Fruit fly (Drosophila melanogaster) whole organism, wandering third instar larva: ENCODE data around the gene CG31013.

ENCODE experiments used
- Abd-B ChIP-seq: fragments of >200 bp; optimal IDR thresholded peaks from 2 replicates; lab custom pipeline; 2017; ENCODE audit warnings: missing biosample characterization, missing genetic modification characterization
- CG9705 ChIP-seq: fragments of 200-800 bp; sonication (Bioruptor generic); optimal IDR thresholded peaks from 2 replicates; lab custom pipeline; 2018; ENCODE audit warnings: missing biosample characterization, mild to moderate bottlenecking, missing genetic modification characterization
- Dfd ChIP-seq: fragments of >200 bp; optimal IDR thresholded peaks from 2 replicates; lab custom pipeline; 2017; ENCODE audit warnings: missing biosample characterization, missing genetic modification characterization
- Dif ChIP-seq: fragments of 200-275, 200-300 bp; sonication (Bioruptor generic); optimal IDR thresholded peaks from 2 replicates; lab custom pipeline; 2018; ENCODE audit warnings: missing biosample characterization, missing genetic modification characterization; ENCODE audit not compliant: partially characterized antibody
- GATAd ChIP-seq: sonication (Bioruptor generic); optimal IDR thresholded peaks from 2 replicates; lab custom pipeline; 2016; ENCODE audit warnings: missing biosample characterization, missing genetic modification characterization
- HLH106 ChIP-seq: fragments of 200-800 bp; optimal IDR thresholded peaks from 3 replicates; lab custom pipeline; 2019; ENCODE audit warnings: missing biosample characterization, mild to moderate bottlenecking, missing genetic modification characterization, moderate library complexity
- Hnf4 ChIP-seq: fragments of 200-800 bp; sonication (Bioruptor generic); optimal IDR thresholded peaks from 2 replicates; lab custom pipeline; 2016; ENCODE audit warnings: missing biosample characterization, mild to moderate bottlenecking, missing genetic modification characterization
- Jra ChIP-seq: sonication (Bioruptor generic); optimal IDR thresholded peaks from 2 replicates; lab custom pipeline; 2016; ENCODE audit warnings: missing biosample characterization, missing genetic modification characterization
- Mio ChIP-seq: sonication (Bioruptor generic); optimal IDR thresholded peaks from 2 replicates; lab custom pipeline; 2016; ENCODE audit warnings: missing biosample characterization, missing genetic modification characterization
- Myc ChIP-seq: fragments of >200 bp; optimal IDR thresholded peaks from 2 replicates; lab custom pipeline; 2017
- N ChIP-seq: fragments of >200 bp; optimal IDR thresholded peaks from 2 replicates; lab custom pipeline; 2018; ENCODE audit warnings: missing biosample characterization, missing external identifiers, missing genetic modification characterization
- Rel ChIP-seq, 2 experiments: fragments of 200-800 bp; sonication (Bioruptor generic) in 1 of 2; optimal IDR thresholded peaks; 2 replicates in 1 of 2; 3 replicates in 1 of 2; lab custom pipeline; 2016 to 2019; ENCODE audit warnings: mild to moderate bottlenecking in 2 of 2, missing biosample characterization in 2 of 2, missing genetic modification characterization in 2 of 2, moderate library complexity in 1 of 2
- Sp1 ChIP-seq: fragments of 200-800 bp; sonication (Bioruptor generic); optimal IDR thresholded peaks from 3 replicates; lab custom pipeline; 2019; ENCODE audit warnings: missing biosample characterization, mild to moderate bottlenecking, missing genetic modification characterization, moderate library complexity
- br ChIP-seq: fragments of 200-800 bp; sonication (Bioruptor generic); optimal IDR thresholded peaks from 2 replicates; lab custom pipeline; 2016; ENCODE audit warnings: missing biosample characterization, missing genetic modification characterization
- brk ChIP-seq: fragments of 200-800 bp; sonication (Bioruptor generic); optimal IDR thresholded peaks from 2 replicates; lab custom pipeline; 2016; ENCODE audit warnings: missing biosample characterization, mild to moderate bottlenecking, missing genetic modification characterization
- foxo ChIP-seq, 2 experiments: fragments of 200-800 bp; sonication (Bioruptor generic); optimal IDR thresholded peaks; 2 replicates in 1 of 2; 3 replicates in 1 of 2; lab custom pipeline; 2016 to 2017; ENCODE audit warnings: missing biosample characterization in 2 of 2, missing genetic modification characterization in 2 of 2
- fru ChIP-seq: fragments of 200-800 bp; sonication (Bioruptor generic); optimal IDR thresholded peaks from 3 replicates; lab custom pipeline; 2016; ENCODE audit warnings: missing biosample characterization, mild to moderate bottlenecking, missing genetic modification characterization
- h ChIP-seq: fragments of 200-800 bp; sonication (Bioruptor generic); optimal IDR thresholded peaks from 3 replicates; lab custom pipeline; 2016; ENCODE audit warnings: missing biosample characterization, mild to moderate bottlenecking, missing genetic modification characterization
- lola ChIP-seq: fragments of >200 bp; optimal IDR thresholded peaks from 2 replicates; lab custom pipeline; 2017; ENCODE audit warnings: missing biosample characterization, missing genetic modification characterization
- psq ChIP-seq: fragments of 200-800 bp; sonication (Bioruptor generic); optimal IDR thresholded peaks from 3 replicates; lab custom pipeline; 2017; ENCODE audit warnings: missing biosample characterization, mild to moderate bottlenecking, missing genetic modification characterization, moderate library complexity
- rgr ChIP-seq: fragments of 200-800 bp; sonication (Bioruptor generic); optimal IDR thresholded peaks from 3 replicates; lab custom pipeline; 2016; ENCODE audit warnings: missing biosample characterization, mild to moderate bottlenecking, missing genetic modification characterization
- usp ChIP-seq: fragments of >200 bp; optimal IDR thresholded peaks from 2 replicates; lab custom pipeline; 2017; ENCODE audit warnings: missing biosample characterization, missing genetic modification characterization

CG31013 gene

DNA sequence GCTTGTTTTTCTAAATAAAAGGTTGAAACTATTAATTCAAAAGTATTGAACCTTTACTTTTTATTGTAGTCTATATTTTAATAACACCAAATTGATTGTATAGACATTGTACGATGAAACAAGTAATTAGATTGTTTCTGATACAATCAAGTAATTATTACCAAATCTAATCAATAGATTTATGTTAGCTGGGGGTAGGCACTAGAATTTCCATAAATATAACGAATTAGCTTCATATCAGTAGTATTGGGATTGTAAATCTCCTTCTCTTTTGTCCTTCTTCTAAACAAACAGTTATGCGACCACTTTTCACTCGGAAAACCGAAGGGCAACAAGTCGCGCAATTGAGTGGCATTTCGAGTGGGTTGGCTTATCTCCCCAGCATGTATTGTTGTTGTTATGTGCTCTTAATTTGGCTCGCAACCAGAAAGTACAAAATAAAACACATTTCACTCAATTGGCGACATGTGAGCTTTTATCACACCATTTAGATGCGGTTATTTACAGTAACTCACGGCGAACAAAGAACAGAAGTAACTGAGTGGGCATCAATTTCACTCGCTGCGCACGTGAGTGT lies 46.2 kb downstream of the CG31013 start:
- TF ChIP-seq rgr (GFP tag; lab: Kevin White, UChicago) (no peak), br (GFP tag; lab: Kevin White, UChicago) (no peak), foxo (GFP tag; optimal IDR thresholded peaks at IDR 0.05; lab: Kevin White, UChicago) (no peak), h (GFP tag; lab: Kevin White, UChicago) (no peak), Rel (GFP tag; optimal IDR thresholded peaks at IDR 0.05; lab: Kevin White, UChicago) (no peak), Rel (tag; optimal IDR thresholded peaks at IDR 0.05; lab: Kevin White, UChicago) (peak; percentile 26), GATAd (GFP tag; lab: Kevin White, UChicago) (no peak), Hnf4 (GFP tag; lab: Kevin White, UChicago) (no peak)

DNA sequence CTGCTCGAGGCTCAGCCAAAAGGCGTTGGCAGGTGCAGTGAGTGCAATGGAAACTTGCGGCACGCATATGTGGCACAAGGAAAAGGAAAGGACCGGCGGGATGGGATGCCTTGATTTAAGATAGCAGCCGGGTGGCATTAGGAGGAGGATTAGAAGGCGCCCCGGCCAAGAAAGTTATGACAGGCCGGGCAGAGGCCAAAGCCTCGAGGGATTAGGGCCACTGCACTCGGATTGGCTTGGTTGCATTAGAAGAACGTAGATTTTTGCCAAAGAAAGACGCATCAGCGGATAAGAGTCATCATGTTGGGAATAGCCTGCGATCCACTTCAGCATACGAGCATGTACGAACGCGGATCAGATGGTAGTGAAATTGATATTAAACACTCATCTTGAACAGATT lies 49.0 kb downstream of the CG31013 start, which contains the start of gene CG31019:
Gene CG31019, plus strand, starts transcription at position 301 of the 400 bp plus-strand sequence.
- TF ChIP-seq Dif (GFP tag; lab: Kevin White, UChicago) (no peak), fru (GFP tag; lab: Kevin White, UChicago) (no peak), brk (GFP tag; lab: Kevin White, UChicago) (no peak), Dfd (GFP tag; lab: Kevin White, UChicago) (no peak), usp (GFP tag; lab: Kevin White, UChicago) (no peak), CG9705 (GFP tag; lab: Kevin White, UChicago) (no peak), HLH106 (tag; lab: Kevin White, UChicago) (no peak), Abd-B (GFP tag; lab: Kevin White, UChicago) (no peak), Sp1 (GFP tag; lab: Kevin White, UChicago) (no peak), Myc (lab: Kevin White, UChicago) (no peak), psq (GFP tag; lab: Kevin White, UChicago) (no peak), GATAd (GFP tag; lab: Kevin White, UChicago) (no peak), Jra (GFP tag; lab: Kevin White, UChicago) (no peak), h (GFP tag; lab: Kevin White, UChicago) (no peak), lola (GFP tag; lab: Kevin White, UChicago) (no peak), Mio (no peak), N (no peak)
